Fruit fly (Drosophila melanogaster): ENCODE data around the gene smog.
A peak's percentile ranks its signal among the peaks of the same experiment; 100 is the strongest.

smog gene

DNA sequence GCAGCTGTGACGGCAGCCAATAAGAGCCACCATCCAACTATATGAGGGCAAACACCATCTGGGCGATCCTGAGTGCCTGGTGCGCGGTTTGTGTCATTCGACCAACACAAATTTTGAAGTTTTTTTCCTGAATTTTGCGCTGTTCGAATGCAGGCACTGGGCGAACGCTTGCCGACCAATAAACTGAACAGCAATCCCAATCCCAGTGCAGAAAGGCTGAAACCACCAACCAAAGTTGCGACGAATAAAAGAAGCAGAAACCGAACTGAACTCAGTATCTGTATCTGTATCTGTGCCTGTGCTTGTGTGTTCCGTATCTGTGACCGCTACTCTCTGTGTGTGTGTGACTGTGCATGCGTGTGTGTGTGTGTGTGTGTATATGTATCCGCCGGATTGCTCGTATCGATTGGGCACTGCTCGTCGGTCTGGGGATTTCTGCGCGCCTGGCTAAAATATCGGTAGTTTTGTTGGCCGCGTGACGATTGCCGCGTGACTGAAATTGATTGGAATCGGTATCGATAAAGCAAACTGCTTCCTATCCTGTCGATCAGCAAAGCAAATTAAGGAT, 41.1 kb upstream of the smog start (continued):
- TF ChIP-seq gsb-n (tag; optimal IDR thresholded peaks at IDR 0.05) (no peak), CG3847 (GFP tag; IDR thresholded peaks at IDR 0.05) (no peak), hth (optimal IDR thresholded peaks at IDR 0.05) (no peak), CG16815 (GFP tag; optimal IDR thresholded peaks at IDR 0.05) (no peak), CG8290 (GFP tag; optimal IDR thresholded peaks at IDR 0.05) (no peak), CG8290 (tag; optimal IDR thresholded peaks at IDR 0.05) (peak in 1 of 2 experiments; percentile 77), CG7271 (tag; optimal IDR thresholded peaks at IDR 0.05) (no peak), CG2116 (GFP tag; optimal IDR thresholded peaks at IDR 0.05) (no peak), trem (tag; optimal IDR thresholded peaks at IDR 0.05) (no peak), jigr1 (GFP tag; IDR thresholded peaks at IDR 0.05) (no peak), tx (GFP tag; optimal IDR thresholded peaks at IDR 0.05) (no peak), pum (GFP tag; optimal IDR thresholded peaks at IDR 0.05) (no peak), sd (tag; optimal IDR thresholded peaks at IDR 0.05) (peak; percentile 82), tin (GFP tag; optimal IDR thresholded peaks at IDR 0.05) (no peak), usp (GFP tag; optimal IDR thresholded peaks at IDR 0.05) (no peak), CG11695 (GFP tag; IDR thresholded peaks at IDR 0.05) (peak; percentile 9; the same call in 1 of the 3 replicates), CG8089 (GFP tag; optimal IDR thresholded peaks at IDR 0.05) (no peak), CkIIα-i1 (GFP tag; IDR thresholded peaks at IDR 0.05) (no peak), CG15011 (GFP tag; optimal IDR thresholded peaks at IDR 0.05) (no peak), CG1529 (GFP tag; optimal IDR thresholded peaks at IDR 0.05) (peak; percentile 27), grn (GFP tag; optimal IDR thresholded peaks at IDR 0.05) (peak; percentile 97), sima (GFP tag; optimal IDR thresholded peaks at IDR 0.05) (no peak), bigmax (GFP tag; optimal IDR thresholded peaks at IDR 0.05) (peak; percentile 49), YL-1 (GFP tag; optimal IDR thresholded peaks at IDR 0.05) (no peak), Aef1 (GFP tag; IDR thresholded peaks at IDR 0.05) (no peak), zfh2 (GFP tag; optimal IDR thresholded peaks at IDR 0.05) (no peak), CG18476 (GFP tag; optimal IDR thresholded peaks at IDR 0.05) (no peak), CG9797 (GFP tag; optimal IDR thresholded peaks at IDR 0.05) (no peak), ab (GFP tag; optimal IDR thresholded peaks at IDR 0.05) (no peak)

DNA sequence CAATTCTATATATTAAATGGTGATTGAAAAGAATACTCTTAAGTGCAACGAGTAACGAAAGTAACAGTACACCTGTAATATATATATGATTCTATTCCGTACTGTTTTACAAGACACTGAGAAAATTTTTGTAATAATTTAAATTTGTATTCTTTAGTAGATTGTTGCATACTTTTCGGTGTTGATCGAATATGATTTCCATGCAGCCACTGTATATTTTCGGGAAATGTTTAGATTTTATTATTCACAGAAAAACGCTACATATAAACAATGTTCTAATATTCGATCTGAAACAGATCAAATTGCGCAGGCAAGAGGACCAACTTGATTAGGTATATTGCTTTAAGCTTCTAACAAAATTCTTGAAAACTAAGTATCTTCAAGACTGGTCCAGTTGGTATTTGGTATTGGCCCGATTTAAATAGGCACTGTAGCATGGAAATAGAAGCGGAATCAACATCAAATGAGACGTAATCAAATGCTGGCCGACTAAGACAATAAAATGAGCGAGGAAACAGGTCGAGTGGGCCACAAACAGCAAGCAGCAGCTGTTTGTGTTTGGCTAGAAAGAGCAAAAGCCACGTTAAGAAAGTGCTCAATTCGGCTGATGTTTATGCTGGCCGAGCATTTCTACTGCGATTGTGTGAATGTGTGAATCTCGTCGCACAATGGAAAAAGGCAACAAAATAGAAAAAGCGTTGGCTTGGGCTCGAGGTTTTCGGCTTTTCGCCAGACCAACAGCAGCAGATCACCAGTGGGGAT, 40.2 kb upstream of the smog start, which contains the start of gene CG15629:
Gene CG15629 (plus strand): TSS at position 749 of the 762 bp plus-strand sequence.
- TF ChIP-seq hb (GFP tag; IDR thresholded peaks at IDR 0.05; ENCODE audit: partially characterized antibody) (no peak; the same call in 2 of the 3 replicates), H15 (GFP tag; IDR thresholded peaks at IDR 0.05) (no peak), tll (GFP tag; optimal IDR thresholded peaks at IDR 0.05) (no peak), CG31441 (GFP tag; IDR thresholded peaks at IDR 0.05) (no peak), CG10543 (GFP tag; optimal IDR thresholded peaks at IDR 0.05) (peak; percentile 38), Hey (tag; optimal IDR thresholded peaks at IDR 0.05) (no peak), tup (GFP tag; optimal IDR thresholded peaks at IDR 0.05) (no peak), Neu2 (GFP tag; optimal IDR thresholded peaks at IDR 0.05; ENCODE audit: borderline replicate concordance) (no peak), hkb (optimal IDR thresholded peaks at IDR 0.05) (no peak), hkb (GFP tag; IDR thresholded peaks at IDR 0.05) (no peak), Nf-YB (GFP tag; optimal IDR thresholded peaks at IDR 0.05) (no peak), Dip2 (GFP tag; IDR thresholded peaks at IDR 0.05) (no peak), chn (GFP tag; optimal IDR thresholded peaks at IDR 0.05) (no peak), abd-A (tag; optimal IDR thresholded peaks at IDR 0.05) (peak; percentile 62), CG1647 (GFP tag; optimal IDR thresholded peaks at IDR 0.05) (no peak), dm (GFP tag; optimal IDR thresholded peaks at IDR 0.05) (no peak), CG2199 (GFP tag; IDR thresholded peaks at IDR 0.05) (0 out of 3 replicates have a peak, but pooled peaks have one; percentile 9), CG14860 (GFP tag; IDR thresholded peaks at IDR 0.05; ENCODE audit: partially characterized antibody) (no peak), cwo (GFP tag; optimal IDR thresholded peaks at IDR 0.05) (no peak), Bdp1 (GFP tag; optimal IDR thresholded peaks at IDR 0.05) (no peak), Mad (GFP tag; optimal IDR thresholded peaks at IDR 0.05) (no peak), grn (GFP tag; optimal IDR thresholded peaks at IDR 0.05) (no peak), Poxn (GFP tag; IDR thresholded peaks at IDR 0.05) (no peak), jigr1 (GFP tag; IDR thresholded peaks at IDR 0.05) (no peak)
